Worm (Caenorhabditis elegans): ENCODE results near the gene C09E9.1.

The C09E9.1 gene

DNA sequence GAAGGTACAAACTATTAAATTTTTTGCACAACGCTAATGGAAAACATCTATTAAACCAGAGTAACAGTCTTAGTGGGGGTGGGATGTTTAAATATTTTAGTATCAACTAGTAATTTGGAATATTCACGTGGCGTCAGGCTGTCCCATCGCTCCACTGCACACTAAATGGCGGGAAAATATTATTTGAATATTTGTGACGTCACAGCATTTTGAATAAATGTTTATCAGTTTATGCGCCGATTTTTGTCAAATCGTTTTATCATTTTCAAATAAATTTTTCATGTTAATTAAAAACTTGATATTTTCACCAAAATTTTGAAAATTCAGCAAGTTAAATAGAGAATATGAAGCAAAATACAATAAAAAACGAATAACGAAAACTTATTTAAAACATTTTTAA, 31.4 kb upstream of the C09E9.1 start, which contains the start of gene F38A1.15:
Gene F38A1.15 (minus strand): TSS at position 101 of the 400 bp plus-strand sequence.
- TF ChIP-seq ref-1 (GFP tag; conservative IDR thresholded peaks at IDR 0.05) (no peak), ztf-29 (GFP tag; IDR thresholded peaks at IDR 0.05) (no peak), med-1 (GFP tag; optimal IDR thresholded peaks at IDR 0.05; ENCODE audit: insufficient read depth) (no peak), cog-1 (tag; optimal IDR thresholded peaks at IDR 0.05) (no peak), T22C8.4 (GFP tag; IDR thresholded peaks at IDR 0.05) (no peak), ztf-23 (GFP tag; IDR thresholded peaks at IDR 0.05) (no peak), klf-2 (GFP tag; conservative IDR thresholded peaks at IDR 0.05) (no peak), flt-1 (GFP tag; IDR thresholded peaks at IDR 0.05) (no peak)

- TF ChIP-seq flt-1 (GFP tag; IDR thresholded peaks at IDR 0.05), result no peak
- no peak for TF ChIP-seq med-1 (GFP tag; optimal IDR thresholded peaks at IDR 0.05; ENCODE audit: insufficient read depth)
- TF ChIP-seq ztf-29 (GFP tag; IDR thresholded peaks at IDR 0.05), result no peak
- TF ChIP-seq tab-1 (GFP tag; IDR thresholded peaks at IDR 0.05), result no peak
- TF ChIP-seq T22C8.4 (GFP tag; IDR thresholded peaks at IDR 0.05), result no peak
- TF ChIP-seq ztf-23 (GFP tag; IDR thresholded peaks at IDR 0.05), result no peak
- TF ChIP-seq cog-1 (tag; optimal IDR thresholded peaks at IDR 0.05), result no peak
- TF ChIP-seq klf-2 (GFP tag; conservative IDR thresholded peaks at IDR 0.05), result no peak
- TF ChIP-seq ref-1 (GFP tag; conservative IDR thresholded peaks at IDR 0.05), result no peak
These were observed 29.4 kb upstream of the C09E9.1 start, which contains the start of gene F38A1.9 for ce11 chrIV:1245244-1245643. F38A1.9 (minus strand) TSS chrIV:1245344.

DNA sequence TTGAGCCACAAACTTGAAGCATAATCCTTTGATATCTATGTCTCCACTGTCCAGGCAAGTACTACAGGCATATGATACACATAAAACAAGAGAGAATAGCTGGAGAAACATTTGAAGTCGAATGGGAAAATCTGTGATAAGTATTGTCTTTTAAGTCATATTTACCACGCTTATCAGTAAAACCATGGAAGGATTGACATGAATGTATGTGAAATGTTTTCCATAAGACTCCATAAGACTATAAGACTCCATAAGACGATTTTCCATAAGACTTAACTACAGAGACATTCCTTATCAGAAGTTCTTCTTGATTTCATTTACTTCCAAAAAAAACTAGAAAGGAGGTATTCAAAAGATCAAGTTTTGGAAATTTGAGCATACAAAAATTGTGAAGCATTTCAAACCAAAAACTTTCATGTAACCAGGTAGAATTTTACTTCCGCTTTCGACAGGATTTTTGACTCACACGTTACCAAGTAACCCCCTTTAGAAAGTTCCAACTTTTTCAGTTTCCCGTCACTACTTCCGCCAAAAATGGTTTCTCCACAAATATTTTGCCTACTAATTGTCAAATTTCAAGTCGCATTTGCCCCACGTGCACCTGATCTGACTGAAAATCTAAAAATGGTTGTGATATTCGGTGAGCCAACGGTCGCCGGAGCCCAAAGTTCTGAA, 27.8 kb upstream of the C09E9.1 start, which contains the start of the genes clec-165 and F38A1.11:
Gene clec-165 (minus strand): TSS at position 125 of the 675 bp plus-strand sequence.
Gene F38A1.11 (plus strand): TSS at position 625 of the 675 bp plus-strand sequence.
- TF ChIP-seq ztf-23 (GFP tag; IDR thresholded peaks at IDR 0.05) (no peak), T22C8.4 (GFP tag; IDR thresholded peaks at IDR 0.05) (no peak), ref-1 (GFP tag; conservative IDR thresholded peaks at IDR 0.05) (no peak), tab-1 (GFP tag; IDR thresholded peaks at IDR 0.05) (no peak), klf-2 (GFP tag; conservative IDR thresholded peaks at IDR 0.05) (no peak), ztf-29 (GFP tag; IDR thresholded peaks at IDR 0.05) (no peak), med-1 (GFP tag; optimal IDR thresholded peaks at IDR 0.05; ENCODE audit: insufficient read depth) (no peak)

ce11 chrIV:1251242-1251911, 23.3 kb upstream of the C09E9.1 start, which contains the start of the genes clec-166 and F38A1.6:
clec-166 (minus strand) TSS chrIV:1251342.
F38A1.6 (plus strand) TSS chrIV:1251861.
- no peak for TF ChIP-seq med-1 (GFP tag; optimal IDR thresholded peaks at IDR 0.05; ENCODE audit: insufficient read depth)
- TF ChIP-seq klf-2 (GFP tag; conservative IDR thresholded peaks at IDR 0.05), result no peak
- TF ChIP-seq ztf-23 (GFP tag; IDR thresholded peaks at IDR 0.05), result no peak
- TF ChIP-seq flt-1 (GFP tag; IDR thresholded peaks at IDR 0.05), result no peak
- no peak for TF ChIP-seq tab-1 (GFP tag; IDR thresholded peaks at IDR 0.05)
- no peak for TF ChIP-seq cog-1 (tag; optimal IDR thresholded peaks at IDR 0.05)
- no peak for TF ChIP-seq T22C8.4 (GFP tag; IDR thresholded peaks at IDR 0.05)
- no peak for TF ChIP-seq ztf-29 (GFP tag; IDR thresholded peaks at IDR 0.05)
- TF ChIP-seq ref-1 (GFP tag; conservative IDR thresholded peaks at IDR 0.05), result no peak

DNA sequence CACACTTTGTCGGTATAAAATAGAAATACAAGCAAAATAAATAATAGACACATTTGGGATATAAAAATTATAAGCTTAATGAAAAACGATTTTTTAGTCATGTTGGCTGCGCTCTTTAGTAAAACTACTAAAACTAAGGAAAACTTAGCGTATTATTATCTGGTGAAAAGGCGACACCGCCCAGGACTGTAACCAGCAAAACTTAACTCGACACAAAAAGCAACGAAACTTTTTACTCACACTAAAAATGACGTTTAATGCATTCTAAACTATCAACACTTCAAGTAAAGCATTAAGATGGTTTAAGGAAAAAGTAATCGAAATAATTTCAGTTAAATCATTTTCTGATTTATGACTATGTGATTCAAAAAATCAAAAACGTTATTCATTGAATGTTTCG, 19.0 kb upstream of the C09E9.1 start, which contains the start of gene clec-167:
Gene clec-167 (minus strand): TSS at position 101 of the 400 bp plus-strand sequence.
- no peak for TF ChIP-seq tab-1 (GFP tag; IDR thresholded peaks at IDR 0.05)
- TF ChIP-seq klf-2 (GFP tag; conservative IDR thresholded peaks at IDR 0.05), result no peak
- TF ChIP-seq med-1 (GFP tag; optimal IDR thresholded peaks at IDR 0.05; ENCODE audit: insufficient read depth), result no peak
- no peak for TF ChIP-seq cog-1 (tag; optimal IDR thresholded peaks at IDR 0.05)
- no peak for TF ChIP-seq ztf-29 (GFP tag; IDR thresholded peaks at IDR 0.05)
- TF ChIP-seq flt-1 (GFP tag; IDR thresholded peaks at IDR 0.05), result no peak
- no peak for TF ChIP-seq ztf-23 (GFP tag; IDR thresholded peaks at IDR 0.05)
- no peak for TF ChIP-seq T22C8.4 (GFP tag; IDR thresholded peaks at IDR 0.05)
- no peak for TF ChIP-seq ref-1 (GFP tag; conservative IDR thresholded peaks at IDR 0.05)

DNA sequence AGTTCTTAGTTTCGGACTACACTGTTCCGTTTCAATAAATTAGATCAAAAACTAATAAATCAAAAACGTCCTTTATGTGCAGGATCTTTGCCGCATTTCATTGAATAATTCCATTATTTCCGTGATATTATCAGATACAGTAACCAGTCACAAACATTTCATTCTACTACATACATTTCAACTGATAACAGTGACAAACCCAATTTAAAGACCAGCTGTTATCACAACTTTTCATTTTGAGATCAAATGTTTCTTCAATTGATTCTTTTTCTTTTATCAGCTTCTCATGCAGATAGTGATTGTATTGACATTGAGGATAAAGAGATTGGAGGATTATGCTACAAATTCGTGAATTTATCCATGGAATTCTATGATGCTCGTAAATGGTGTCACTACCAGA, 17.9 kb upstream of the C09E9.1 start, which contains the start of gene clec-168:
Gene clec-168 (plus strand): TSS at position 247 of the 400 bp plus-strand sequence.
- no peak for TF ChIP-seq ref-1 (GFP tag; conservative IDR thresholded peaks at IDR 0.05)
- TF ChIP-seq tab-1 (GFP tag; IDR thresholded peaks at IDR 0.05), result no peak
- TF ChIP-seq flt-1 (GFP tag; IDR thresholded peaks at IDR 0.05), result no peak
- no peak for TF ChIP-seq klf-2 (GFP tag; conservative IDR thresholded peaks at IDR 0.05)
- no peak for TF ChIP-seq ztf-23 (GFP tag; IDR thresholded peaks at IDR 0.05)
- no peak for TF ChIP-seq ztf-29 (GFP tag; IDR thresholded peaks at IDR 0.05)
- TF ChIP-seq T22C8.4 (GFP tag; IDR thresholded peaks at IDR 0.05), result no peak
- TF ChIP-seq med-1 (GFP tag; optimal IDR thresholded peaks at IDR 0.05; ENCODE audit: insufficient read depth), result no peak
- TF ChIP-seq cog-1 (tag; optimal IDR thresholded peaks at IDR 0.05), result no peak

ce11 chrIV:1260474-1260873, 14.2 kb upstream of the C09E9.1 start:
- TF ChIP-seq med-1 (GFP tag; optimal IDR thresholded peaks at IDR 0.05; ENCODE audit: insufficient read depth) (no peak), tab-1 (GFP tag; IDR thresholded peaks at IDR 0.05) (no peak)

- TF ChIP-seq med-1 (GFP tag; optimal IDR thresholded peaks at IDR 0.05; ENCODE audit: insufficient read depth) (no peak), klf-2 (GFP tag; conservative IDR thresholded peaks at IDR 0.05) (no peak), ztf-23 (GFP tag; IDR thresholded peaks at IDR 0.05) (no peak), flt-1 (GFP tag; IDR thresholded peaks at IDR 0.05) (no peak), T22C8.4 (GFP tag; IDR thresholded peaks at IDR 0.05) (no peak), cog-1 (tag; optimal IDR thresholded peaks at IDR 0.05) (no peak), tab-1 (GFP tag; IDR thresholded peaks at IDR 0.05) (no peak), ref-1 (GFP tag; conservative IDR thresholded peaks at IDR 0.05) (no peak), ztf-29 (GFP tag; IDR thresholded peaks at IDR 0.05) (no peak)
These were observed 13.6 kb upstream of the C09E9.1 start, which contains the start of gene clec-169 for ce11 chrIV:1261024-1261423. clec-169 (plus strand) TSS chrIV:1261324.

DNA sequence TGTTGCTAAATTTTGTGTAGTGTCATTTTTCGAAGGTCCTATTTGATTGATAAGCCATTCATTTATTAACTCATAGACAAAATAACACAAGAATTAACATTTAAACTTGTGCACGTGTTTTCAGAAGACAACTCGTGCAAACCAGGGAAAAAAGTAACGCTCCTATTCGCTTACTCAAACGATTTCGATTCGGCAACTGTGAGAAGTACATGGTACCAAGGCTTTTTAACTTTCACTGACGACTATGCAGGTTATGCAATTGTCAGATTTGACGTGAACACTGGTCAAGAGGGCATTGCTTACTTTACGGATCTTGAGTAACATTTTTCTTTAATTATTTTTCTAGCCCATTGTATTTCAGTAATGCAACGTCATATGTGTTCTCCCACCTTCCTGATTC, 12.7 kb upstream of the C09E9.1 start:
- TF ChIP-seq T22C8.4 (GFP tag; IDR thresholded peaks at IDR 0.05), result no peak
- no peak for TF ChIP-seq klf-2 (GFP tag; conservative IDR thresholded peaks at IDR 0.05)
- TF ChIP-seq cog-1 (tag; optimal IDR thresholded peaks at IDR 0.05), result no peak
- no peak for TF ChIP-seq tab-1 (GFP tag; IDR thresholded peaks at IDR 0.05)
- TF ChIP-seq flt-1 (GFP tag; IDR thresholded peaks at IDR 0.05), result no peak
- TF ChIP-seq ztf-23 (GFP tag; IDR thresholded peaks at IDR 0.05), result no peak
- TF ChIP-seq ztf-29 (GFP tag; IDR thresholded peaks at IDR 0.05), result no peak
- TF ChIP-seq ref-1 (GFP tag; conservative IDR thresholded peaks at IDR 0.05), result no peak
- TF ChIP-seq med-1 (GFP tag; optimal IDR thresholded peaks at IDR 0.05; ENCODE audit: insufficient read depth), result no peak

Measured in whole organism, midembryonic.